Fruit fly (Drosophila melanogaster): ENCODE results near the gene TfIIEalpha.

TfIIEalpha gene

DNA sequence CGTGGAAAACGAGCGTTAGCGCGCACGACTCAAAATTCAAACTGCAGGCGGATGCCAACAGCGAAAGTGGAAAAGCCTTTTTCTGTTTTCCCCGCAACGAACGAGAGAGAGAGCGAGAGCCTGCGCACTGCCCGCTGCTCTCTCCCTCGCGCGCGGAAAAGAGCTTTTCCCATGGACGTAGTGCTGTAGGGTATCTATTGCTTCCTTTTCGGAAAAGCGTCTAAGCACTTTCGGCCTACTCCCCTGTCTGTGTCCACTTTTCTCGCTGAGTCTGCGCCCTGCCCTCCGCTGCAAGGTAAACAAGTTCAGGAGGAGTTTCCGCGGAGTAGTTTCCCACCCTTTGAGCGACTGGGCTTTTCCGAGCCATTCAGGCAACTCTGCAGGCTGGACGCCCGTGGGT is 1.5 kb upstream of the TfIIEalpha start, which contains the start of gene CG32085 (continued):
- TF ChIP-seq MBD-R2 (GFP tag; IDR thresholded peaks at IDR 0.05) (peak; percentile 53; the same call in 1 of the 2 replicates), Rfx (GFP tag; IDR thresholded peaks at IDR 0.05) (peak; percentile 93), abd-A (tag; optimal IDR thresholded peaks at IDR 0.05) (no peak), CG12744 (GFP tag; optimal IDR thresholded peaks at IDR 0.05) (no peak), caup (GFP tag; optimal IDR thresholded peaks at IDR 0.05; ENCODE audit: severe bottlenecking) (peak; percentile 71), CG8478 (optimal IDR thresholded peaks at IDR 0.05) (no peak), her (GFP tag; optimal IDR thresholded peaks at IDR 0.05) (peak; percentile 78), wdn (GFP tag; IDR thresholded peaks at IDR 0.05) (peak; percentile 54; the same call in 1 of the 2 replicates), CG8765 (GFP tag; IDR thresholded peaks at IDR 0.05) (no peak), CG10543 (GFP tag; optimal IDR thresholded peaks at IDR 0.05) (peak; percentile 60), so (GFP tag; IDR thresholded peaks at IDR 0.05) (no peak), CG7372 (GFP tag; IDR thresholded peaks at IDR 0.05) (peak; percentile 37; the same call in 1 of the 2 replicates), CG11247 (GFP tag; IDR thresholded peaks at IDR 0.05) (peak; percentile 77), Vsx1 (GFP tag; optimal IDR thresholded peaks at IDR 0.05) (no peak), Sox102F (GFP tag; optimal IDR thresholded peaks at IDR 0.05) (no peak), CG8281 (tag; optimal IDR thresholded peaks at IDR 0.05) (no peak), CG3163 (GFP tag; optimal IDR thresholded peaks at IDR 0.05) (peak; percentile 17), pb (GFP tag; optimal IDR thresholded peaks at IDR 0.05) (peak; percentile 25), CG2712 (tag; optimal IDR thresholded peaks at IDR 0.05) (peak; percentile 34), Deaf1 (tag; optimal IDR thresholded peaks at IDR 0.05) (peak; percentile 62), CG9817 (tag; optimal IDR thresholded peaks at IDR 0.05) (peak; percentile 32), CrebB (tag; optimal IDR thresholded peaks at IDR 0.05) (no peak), CG10274 (GFP tag; optimal IDR thresholded peaks at IDR 0.05) (peak; percentile 37), HmgZ (tag; optimal IDR thresholded peaks at IDR 0.05) (peak; percentile 38), Pdp1 (GFP tag; optimal IDR thresholded peaks at IDR 0.05) (peak; percentile 31 to 53), Chrac-16 (GFP tag; optimal IDR thresholded peaks at IDR 0.05) (no peak), D (optimal IDR thresholded peaks at IDR 0.05) (no peak), D (GFP tag; optimal IDR thresholded peaks at IDR 0.05) (no peak), Abd-B (GFP tag; optimal IDR thresholded peaks at IDR 0.05) (no peak), Dek (tag; optimal IDR thresholded peaks at IDR 0.05) (peak; percentile 38), CG4360 (GFP tag; IDR thresholded peaks at IDR 0.05) (no peak), gcm2 (GFP tag; optimal IDR thresholded peaks at IDR 0.05) (peak; percentile 5), inv (GFP tag; IDR thresholded peaks at IDR 0.05; ENCODE audit: partially characterized antibody) (no peak; the same call in 1 of the 2 replicates), H15 (GFP tag; IDR thresholded peaks at IDR 0.05) (peak; percentile 41; the same call in 1 of the 3 replicates), pzg (GFP tag; optimal IDR thresholded peaks at IDR 0.05) (peak; percentile 26), CG34224 (GFP tag; IDR thresholded peaks at IDR 0.05; ENCODE audit: partially characterized antibody) (no peak), CG32772 (GFP tag; IDR thresholded peaks at IDR 0.05) (no peak), Med (GFP tag) (peak; percentile 95), Hr39 (optimal IDR thresholded peaks at IDR 0.05) (no peak), YL-1 (GFP tag; optimal IDR thresholded peaks at IDR 0.05) (no peak), CG11456 (GFP tag; IDR thresholded peaks at IDR 0.05) (peak; percentile 91), gfzf (GFP tag; optimal IDR thresholded peaks at IDR 0.05) (no peak), jumu (GFP tag; optimal IDR thresholded peaks at IDR 0.05) (peak; percentile 68), CG10209 (GFP tag; optimal IDR thresholded peaks at IDR 0.05) (peak; percentile 20), CG1832 (GFP tag; optimal IDR thresholded peaks at IDR 0.05) (peak; percentile 51), CG10366 (GFP tag; IDR thresholded peaks at IDR 0.05) (peak; percentile 32; the same call in 1 of the 2 replicates), peb (GFP tag; IDR thresholded peaks at IDR 0.05) (no peak), CG10959 (GFP tag; IDR thresholded peaks at IDR 0.05) (no peak), CG1603 (tag; optimal IDR thresholded peaks at IDR 0.05) (no peak), CG5953 (GFP tag; IDR thresholded peaks at IDR 0.05) (0 out of 2 replicates have a peak, but pooled peaks have one; percentile 47), CoRest (tag; optimal IDR thresholded peaks at IDR 0.05) (peak; percentile 21)

Data from whole organism, embryonic.